Worm (Caenorhabditis elegans): ENCODE data around the gene Y53G8B.1.

Y53G8B.1 gene

DNA sequence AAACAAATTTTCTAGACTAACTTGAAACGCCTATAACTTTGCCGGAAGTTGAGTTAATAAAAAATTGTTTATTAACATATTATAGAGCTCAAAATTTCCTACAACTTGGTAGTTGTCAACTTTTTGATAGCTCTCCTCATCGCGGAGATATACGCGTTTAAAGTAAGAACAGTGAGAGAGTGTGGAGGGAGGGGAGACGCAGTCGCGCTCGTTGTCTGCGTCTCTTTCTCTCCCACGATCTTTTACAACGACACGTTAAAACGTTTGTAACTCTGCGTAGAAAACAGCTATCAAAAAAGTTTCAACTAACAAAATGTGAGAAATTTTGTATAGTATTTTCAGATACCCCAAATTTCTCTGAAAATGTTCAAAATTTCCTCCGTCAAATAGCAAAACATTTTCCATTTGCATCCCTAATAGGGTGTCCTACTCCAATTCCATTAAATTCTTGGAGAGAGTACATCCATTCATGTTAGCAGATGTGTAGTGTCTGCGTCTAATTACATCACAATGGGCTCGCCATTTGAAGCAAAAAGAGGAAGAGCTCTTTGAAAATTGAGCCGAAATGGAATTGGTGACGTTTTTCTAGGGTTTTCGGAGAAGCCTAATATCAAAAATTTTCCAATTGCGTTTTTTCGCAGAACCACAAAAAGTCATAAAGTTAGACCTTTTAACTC is 7.4 kb downstream of the Y53G8B.1 start:
- no peak for TF ChIP-seq nhr-11 (tag; optimal IDR thresholded peaks at IDR 0.05)
- TF ChIP-seq ztf-11 (tag; optimal IDR thresholded peaks at IDR 0.05) = no peak
- no peak for TF ChIP-seq nhr-23 (tag; optimal IDR thresholded peaks at IDR 0.05)
- no peak for TF ChIP-seq skn-1 (tag; optimal IDR thresholded peaks at IDR 0.05)
- no peak for TF ChIP-seq nhr-28 (tag; optimal IDR thresholded peaks at IDR 0.05)
- no peak for TF ChIP-seq tbx-2 (tag; optimal IDR thresholded peaks at IDR 0.05)
- TF ChIP-seq fos-1 (tag; optimal IDR thresholded peaks at IDR 0.05) = no peak
- TF ChIP-seq fkh-10 (GFP tag; optimal IDR thresholded peaks at IDR 0.05) = no peak
- no peak for TF ChIP-seq hmg-11 (tag; optimal IDR thresholded peaks at IDR 0.05)
- TF ChIP-seq daf-12 (tag; optimal IDR thresholded peaks at IDR 0.05) = no peak
- no peak for TF ChIP-seq ZK546.5 (tag; optimal IDR thresholded peaks at IDR 0.05)
- TF ChIP-seq pqm-1 (tag; optimal IDR thresholded peaks at IDR 0.05) = no peak
- no peak for TF ChIP-seq sea-2 (GFP tag; optimal IDR thresholded peaks at IDR 0.05)
- no peak for TF ChIP-seq ama-1 (optimal IDR thresholded peaks at IDR 0.05)
- no peak for TF ChIP-seq mdl-1 (tag; optimal IDR thresholded peaks at IDR 0.05)
- TF ChIP-seq aly-2 (tag; optimal IDR thresholded peaks at IDR 0.05) = no peak
- no peak for TF ChIP-seq lin-15B (tag; optimal IDR thresholded peaks at IDR 0.05)

DNA sequence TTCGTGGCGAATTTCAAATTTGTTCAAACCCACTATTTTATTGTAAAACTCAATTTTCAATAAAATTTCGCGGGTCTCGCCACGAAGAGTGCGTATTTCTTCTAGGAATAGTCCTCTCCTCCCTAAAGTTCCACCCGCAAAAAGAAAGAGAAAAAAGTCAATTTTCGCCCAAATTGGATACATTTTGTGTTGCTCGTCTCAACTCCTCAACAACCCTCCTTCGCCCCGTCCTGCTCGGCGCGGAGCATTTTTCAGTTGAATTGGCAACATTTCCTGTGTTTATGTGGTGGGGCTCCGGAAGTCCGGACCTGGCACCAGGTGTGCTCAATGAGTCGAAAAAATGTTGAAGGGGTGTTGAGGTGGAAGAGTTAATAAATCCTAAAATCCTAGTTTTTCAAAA is 9.0 kb downstream of the Y53G8B.1 start:
- TF ChIP-seq fkh-10 (GFP tag; optimal IDR thresholded peaks at IDR 0.05) (no peak), nhr-25 (tag; optimal IDR thresholded peaks at IDR 0.05) (no peak), nfya-1 (tag; optimal IDR thresholded peaks at IDR 0.05; ENCODE audit: insufficient read depth) (peak; percentile 3), ztf-11 (tag; optimal IDR thresholded peaks at IDR 0.05) (no peak), ztf-4 (tag; optimal IDR thresholded peaks at IDR 0.05) (no peak), nhr-12 (tag; optimal IDR thresholded peaks at IDR 0.05) (no peak)

DNA sequence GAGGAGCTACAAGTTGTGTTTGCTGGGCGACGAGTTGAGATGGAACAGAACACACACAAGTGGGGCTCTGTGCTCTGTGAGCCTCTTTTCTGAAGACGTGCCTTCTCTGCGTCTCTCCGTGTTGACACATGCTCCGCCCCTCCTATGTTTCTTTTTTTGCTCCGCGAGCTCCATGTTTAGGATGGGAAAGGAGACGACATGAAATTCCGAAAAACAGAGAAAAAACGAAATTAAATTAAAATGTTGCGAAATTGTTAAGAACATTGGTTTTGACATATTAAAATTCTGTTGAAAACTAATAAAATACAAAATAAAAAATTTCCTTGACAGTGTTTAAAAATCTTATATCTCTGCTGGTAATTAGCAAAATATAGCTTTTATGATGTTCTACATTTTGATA is 10.1 kb downstream of the Y53G8B.1 start, which contains the start of gene mec-12:
mec-12 (minus strand) TSS at position 91 of the 400 bp plus-strand sequence.
- no peak for TF ChIP-seq ceh-9 (tag; optimal IDR thresholded peaks at IDR 0.05)
- TF ChIP-seq hmg-11 (tag; optimal IDR thresholded peaks at IDR 0.05) = peak; percentile 19
- no peak for TF ChIP-seq fkh-10 (GFP tag; optimal IDR thresholded peaks at IDR 0.05)
- no peak for TF ChIP-seq aly-2 (tag; optimal IDR thresholded peaks at IDR 0.05)
- peak; percentile 58 for TF ChIP-seq nfya-1 (tag; optimal IDR thresholded peaks at IDR 0.05; ENCODE audit: insufficient read depth)

DNA sequence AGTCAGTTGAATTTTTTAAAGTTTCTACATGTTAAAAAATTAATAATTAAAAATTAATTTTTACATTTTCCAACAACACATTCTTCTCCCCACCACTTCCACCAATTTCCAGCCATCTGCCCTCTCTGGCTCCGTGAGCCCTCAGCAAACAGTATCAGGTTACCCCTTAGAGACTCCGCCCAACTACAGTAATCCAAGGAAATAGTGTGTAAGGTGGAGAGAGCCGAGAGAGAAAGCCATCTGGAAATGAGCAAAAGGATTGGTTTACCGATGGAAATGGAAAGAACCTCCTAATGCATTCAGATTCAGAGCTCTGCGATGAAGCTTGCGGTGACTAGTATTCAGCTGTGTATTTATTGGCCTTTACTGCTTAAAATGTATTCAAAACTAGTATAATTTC is 11.2 kb downstream of the Y53G8B.1 start:
- no peak for TF ChIP-seq jun-1 (tag; optimal IDR thresholded peaks at IDR 0.05)
- no peak for TF ChIP-seq unc-62 (GFP tag; optimal IDR thresholded peaks at IDR 0.05)
- no peak for TF ChIP-seq pha-4 (tag; optimal IDR thresholded peaks at IDR 0.05)
- no peak for TF ChIP-seq nhr-12 (tag; optimal IDR thresholded peaks at IDR 0.05)
- TF ChIP-seq fkh-10 (GFP tag; optimal IDR thresholded peaks at IDR 0.05) = no peak
- no peak for TF ChIP-seq ceh-16 (tag; optimal IDR thresholded peaks at IDR 0.05)
- no peak for TF ChIP-seq snpc-4 (tag; optimal IDR thresholded peaks at IDR 0.05)
- TF ChIP-seq nhr-43 (tag; optimal IDR thresholded peaks at IDR 0.05; ENCODE audit: poor library complexity, severe bottlenecking) = no peak
- TF ChIP-seq nfya-1 (tag; optimal IDR thresholded peaks at IDR 0.05; ENCODE audit: insufficient read depth) = no peak
- no peak for TF ChIP-seq mml-1 (tag; optimal IDR thresholded peaks at IDR 0.05)
- TF ChIP-seq ceh-9 (tag; optimal IDR thresholded peaks at IDR 0.05) = no peak
- no peak for TF ChIP-seq mdl-1 (tag; optimal IDR thresholded peaks at IDR 0.05)
- no peak for TF ChIP-seq nhr-28 (tag; optimal IDR thresholded peaks at IDR 0.05)
- TF ChIP-seq skn-1 (tag; optimal IDR thresholded peaks at IDR 0.05) = no peak
- no peak for TF ChIP-seq ztf-4 (tag; optimal IDR thresholded peaks at IDR 0.05)
- no peak for TF ChIP-seq pqm-1 (tag; optimal IDR thresholded peaks at IDR 0.05)

DNA sequence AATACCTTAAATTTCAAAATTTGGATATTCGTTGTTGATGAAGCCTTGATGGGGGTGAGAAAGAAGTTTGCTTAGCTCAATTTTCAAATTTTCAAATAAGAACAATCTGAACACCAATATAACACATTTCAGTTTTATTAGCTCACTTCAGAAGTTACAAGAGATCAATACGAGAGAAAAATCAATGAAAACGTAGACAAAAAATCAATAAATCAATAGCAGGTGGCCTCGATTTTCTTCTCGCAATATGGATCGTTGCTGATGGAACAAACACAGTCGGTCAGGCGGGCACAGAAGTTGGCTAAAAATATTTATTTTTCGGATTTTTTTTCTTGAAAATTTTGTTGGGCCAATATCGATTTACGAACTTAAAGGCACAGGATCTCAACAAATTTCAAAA is 13.0 kb downstream of the Y53G8B.1 start:
- TF ChIP-seq ama-1 (optimal IDR thresholded peaks at IDR 0.05) = no peak
- peak; percentile 81 for TF ChIP-seq ceh-28 (tag; optimal IDR thresholded peaks at IDR 0.05)

- TF ChIP-seq eor-1 (tag; optimal IDR thresholded peaks at IDR 0.05) (no peak), nhr-43 (tag; optimal IDR thresholded peaks at IDR 0.05; ENCODE audit: poor library complexity, severe bottlenecking) (no peak), fkh-10 (GFP tag; optimal IDR thresholded peaks at IDR 0.05) (no peak), pha-4 (tag; optimal IDR thresholded peaks at IDR 0.05) (no peak), pqm-1 (tag; optimal IDR thresholded peaks at IDR 0.05) (no peak), nhr-25 (tag; optimal IDR thresholded peaks at IDR 0.05) (no peak), skn-1 (tag; optimal IDR thresholded peaks at IDR 0.05) (no peak), nhr-77 (tag; optimal IDR thresholded peaks at IDR 0.05) (no peak), snpc-4 (tag; optimal IDR thresholded peaks at IDR 0.05) (no peak), ceh-9 (tag; optimal IDR thresholded peaks at IDR 0.05) (no peak), nfya-1 (tag; optimal IDR thresholded peaks at IDR 0.05; ENCODE audit: insufficient read depth) (no peak), unc-39 (tag; optimal IDR thresholded peaks at IDR 0.05) (no peak), mml-1 (tag; optimal IDR thresholded peaks at IDR 0.05) (no peak), nhr-12 (tag; optimal IDR thresholded peaks at IDR 0.05) (no peak), lsy-12 (tag; optimal IDR thresholded peaks at IDR 0.05) (no peak), ZK546.5 (tag; optimal IDR thresholded peaks at IDR 0.05) (no peak), daf-12 (tag; optimal IDR thresholded peaks at IDR 0.05) (no peak), ztf-11 (tag; optimal IDR thresholded peaks at IDR 0.05) (no peak), R02D3.7 (tag; optimal IDR thresholded peaks at IDR 0.05) (no peak)
These were observed 14.6 kb downstream of the Y53G8B.1 start, which contains the start of gene C44B11.4 for ce11 chrIII:3143657-3144056. Gene C44B11.4 (minus strand): TSS chrIII:3143757.
